Worm (Caenorhabditis elegans) whole organism, L4 larva: Measurements from ENCODE around the gene slcr-46.3.
A peak's percentile ranks its signal among the peaks of the same experiment; 100 is the strongest.

ENCODE experiments used
- F26F4.8 ChIP-seq: fragments of 200-800 bp; sonication (Bioruptor generic); conservative IDR thresholded peaks from 2 replicates; pipeline ENCODE4 v1.3.6; 2022; ENCODE audit warnings: missing genetic modification characterization, missing compliant biosample characterization
- ZK337.2 ChIP-seq: fragments of 200-800 bp; sonication (Bioruptor generic); IDR thresholded peaks from 2 replicates; pipeline ENCODE4 v1.3.6; 2022; ENCODE audit warnings: missing genetic modification reagents, missing genetic modification characterization, missing compliant biosample characterization
- daf-19 ChIP-seq: fragments of 200-800 bp; sonication (Bioruptor generic); conservative IDR thresholded peaks from 2 replicates; pipeline ENCODE4 v1.3.6; 2022; ENCODE audit warnings: missing genetic modification characterization, missing compliant biosample characterization
- dpl-1 ChIP-seq: fragments of 150-350 bp; optimal IDR thresholded peaks from 2 replicates; lab custom pipeline; 2014; ENCODE audit warnings: missing biosample characterization, missing genetic modification reagents, missing genetic modification characterization
- nhr-76 ChIP-seq: fragments of 150-350 bp; optimal IDR thresholded peaks from 2 replicates; lab custom pipeline; 2014; ENCODE audit warnings: missing biosample characterization, missing genetic modification characterization
- pqm-1 ChIP-seq: sonication (generic microtip); optimal IDR thresholded peaks from 2 replicates; lab custom pipeline; 2017; ENCODE audit warnings: missing biosample characterization, missing genetic modification characterization
- snpc-4 ChIP-seq: fragments of 150-350 bp; optimal IDR thresholded peaks from 2 replicates; lab custom pipeline; 2014; ENCODE audit warnings: missing biosample characterization, missing genetic modification characterization

ce11 chrV:9737287-9737686 lies 13.4 kb upstream of the slcr-46.3 start, which contains the start of gene aqp-4:
- TF ChIP-seq nhr-76 (no peak), F26F4.8 (no peak), snpc-4 (tag; lab: Kevin White, UChicago) (no peak), ZK337.2 (no peak), dpl-1 (no peak), daf-19 (GFP tag; lab: Robert Waterston, UW) (no peak), pqm-1 (tag; lab: Kevin White, UChicago) (peak; percentile 59)
